Worm (Caenorhabditis elegans): Measurements from ENCODE around the gene metr-1.

The metr-1 gene

ce11 chrII:10955114-10955513 is 28.8 kb downstream of the metr-1 start:
- no peak for TF ChIP-seq alr-1 (tag; optimal IDR thresholded peaks at IDR 0.05)
- no peak for TF ChIP-seq nhr-12 (tag; optimal IDR thresholded peaks at IDR 0.05)
- no peak for TF ChIP-seq unc-62 (GFP tag; optimal IDR thresholded peaks at IDR 0.05)
- no peak for TF ChIP-seq nhr-25 (tag; optimal IDR thresholded peaks at IDR 0.05)
- no peak for TF ChIP-seq unc-39 (tag; optimal IDR thresholded peaks at IDR 0.05)
- no peak for TF ChIP-seq gmeb-1 (tag; optimal IDR thresholded peaks at IDR 0.05)
- no peak for TF ChIP-seq nhr-237 (tag; optimal IDR thresholded peaks at IDR 0.05)
- TF ChIP-seq egl-27 (tag; optimal IDR thresholded peaks at IDR 0.05) = no peak
- no peak for TF ChIP-seq F13H6.1 (tag; optimal IDR thresholded peaks at IDR 0.05)
- no peak for TF ChIP-seq lin-11 (tag; optimal IDR thresholded peaks at IDR 0.05)
- TF ChIP-seq ztf-11 (tag; optimal IDR thresholded peaks at IDR 0.05) = no peak
- TF ChIP-seq nhr-6 (tag; optimal IDR thresholded peaks at IDR 0.05) = no peak
- no peak for TF ChIP-seq snpc-4 (tag; optimal IDR thresholded peaks at IDR 0.05)
- no peak for TF ChIP-seq lin-39 (tag; optimal IDR thresholded peaks at IDR 0.05)
- no peak for TF ChIP-seq nhr-77 (tag; optimal IDR thresholded peaks at IDR 0.05)
- no peak for TF ChIP-seq mdl-1 (tag; optimal IDR thresholded peaks at IDR 0.05)

- TF ChIP-seq sma-9 (GFP tag; optimal IDR thresholded peaks at IDR 0.05) (no peak), sma-9 (tag; optimal IDR thresholded peaks at IDR 0.05) (no peak), R02D3.7 (tag; optimal IDR thresholded peaks at IDR 0.05) (no peak), nhr-10 (tag; optimal IDR thresholded peaks at IDR 0.05) (no peak), lin-11 (tag; optimal IDR thresholded peaks at IDR 0.05) (no peak), unc-39 (tag; optimal IDR thresholded peaks at IDR 0.05) (no peak), unc-62 (GFP tag; optimal IDR thresholded peaks at IDR 0.05) (no peak), peb-1 (tag; optimal IDR thresholded peaks at IDR 0.05) (no peak), alr-1 (tag; optimal IDR thresholded peaks at IDR 0.05) (no peak), ama-1 (optimal IDR thresholded peaks at IDR 0.05) (no peak), mdl-1 (tag; optimal IDR thresholded peaks at IDR 0.05) (no peak), snpc-4 (tag; optimal IDR thresholded peaks at IDR 0.05) (no peak), ZK546.5 (tag; optimal IDR thresholded peaks at IDR 0.05) (no peak), egl-27 (tag; optimal IDR thresholded peaks at IDR 0.05) (no peak), crh-2 (tag; optimal IDR thresholded peaks at IDR 0.05) (no peak), mbf-1 (tag; optimal IDR thresholded peaks at IDR 0.05) (no peak), dmd-4 (tag; optimal IDR thresholded peaks at IDR 0.05) (no peak)
Measured at ce11 chrII:10956793-10957192, 30.4 kb downstream of the metr-1 start, which contains the start of gene R03D7.8. R03D7.8 (minus strand) TSS chrII:10956893.

ce11 chrII:10959138-10959537 is 32.8 kb downstream of the metr-1 start:
- TF ChIP-seq nhr-10 (tag; optimal IDR thresholded peaks at IDR 0.05) = no peak
- TF ChIP-seq snpc-4 (tag; optimal IDR thresholded peaks at IDR 0.05) = no peak
- no peak for TF ChIP-seq blmp-1 (tag; optimal IDR thresholded peaks at IDR 0.05; ENCODE audit: insufficient read depth)
- peak; percentile 56 for TF ChIP-seq mab-5 (tag; optimal IDR thresholded peaks at IDR 0.05)
- TF ChIP-seq nhr-129 (tag; optimal IDR thresholded peaks at IDR 0.05) = no peak
- no peak for TF ChIP-seq dmd-4 (tag; optimal IDR thresholded peaks at IDR 0.05)
- peak; percentile 35 for TF ChIP-seq unc-55 (GFP tag; optimal IDR thresholded peaks at IDR 0.05)
- TF ChIP-seq peb-1 (tag; optimal IDR thresholded peaks at IDR 0.05) = no peak
- no peak for TF ChIP-seq lin-39 (tag; optimal IDR thresholded peaks at IDR 0.05)
- no peak for TF ChIP-seq nhr-237 (tag; optimal IDR thresholded peaks at IDR 0.05)
- no peak for TF ChIP-seq nhr-23 (tag; optimal IDR thresholded peaks at IDR 0.05)
- TF ChIP-seq zag-1 (tag; optimal IDR thresholded peaks at IDR 0.05) = peak; percentile 55
- no peak for TF ChIP-seq aly-2 (tag; optimal IDR thresholded peaks at IDR 0.05)
- no peak for TF ChIP-seq ztf-1 (GFP tag; conservative IDR thresholded peaks at IDR 0.05)
- no peak for TF ChIP-seq ZK546.5 (tag; optimal IDR thresholded peaks at IDR 0.05)

- TF ChIP-seq elt-1 (tag; optimal IDR thresholded peaks at IDR 0.05) (no peak), nhr-12 (tag; optimal IDR thresholded peaks at IDR 0.05) (no peak), ztf-4 (tag; optimal IDR thresholded peaks at IDR 0.05) (no peak), lin-11 (tag; optimal IDR thresholded peaks at IDR 0.05) (no peak), mbf-1 (tag; optimal IDR thresholded peaks at IDR 0.05) (no peak), snpc-4 (tag; optimal IDR thresholded peaks at IDR 0.05) (no peak), fos-1 (tag; optimal IDR thresholded peaks at IDR 0.05) (no peak), ama-1 (optimal IDR thresholded peaks at IDR 0.05) (no peak), nhr-21 (tag; optimal IDR thresholded peaks at IDR 0.05) (no peak), C34F6.9 (tag; optimal IDR thresholded peaks at IDR 0.05) (no peak)
Measured at ce11 chrII:10959676-10960075, 33.3 kb downstream of the metr-1 start.

Measured in whole organism, L2 larva.